Fruit fly (Drosophila melanogaster) whole organism, prepupa: ENCODE measurements around the gene CG45218.

Experiments
- CG6792 ChIP-seq: fragments of 200-800 bp; sonication (Bioruptor generic); optimal IDR thresholded peaks from 3 replicates; lab custom pipeline; 2016; ENCODE audit warnings: missing biosample characterization, missing genetic modification characterization
- Hr39 ChIP-seq: fragments of 200-800 bp; sonication (Bioruptor generic); optimal IDR thresholded peaks from 2 replicates; lab custom pipeline; 2016; ENCODE audit warnings: missing biosample characterization, missing genetic modification characterization

- TF ChIP-seq CG6792 (GFP tag; lab: Kevin White, UChicago), result peak; percentile 33
- no peak for TF ChIP-seq Hr39
Measured at dm6 chr3R:15293005-15293877, 2.6 kb upstream of the CG45218 start.
